Fruit fly (Drosophila melanogaster): ENCODE measurements around the gene CG17162.

CG17162 gene

DNA sequence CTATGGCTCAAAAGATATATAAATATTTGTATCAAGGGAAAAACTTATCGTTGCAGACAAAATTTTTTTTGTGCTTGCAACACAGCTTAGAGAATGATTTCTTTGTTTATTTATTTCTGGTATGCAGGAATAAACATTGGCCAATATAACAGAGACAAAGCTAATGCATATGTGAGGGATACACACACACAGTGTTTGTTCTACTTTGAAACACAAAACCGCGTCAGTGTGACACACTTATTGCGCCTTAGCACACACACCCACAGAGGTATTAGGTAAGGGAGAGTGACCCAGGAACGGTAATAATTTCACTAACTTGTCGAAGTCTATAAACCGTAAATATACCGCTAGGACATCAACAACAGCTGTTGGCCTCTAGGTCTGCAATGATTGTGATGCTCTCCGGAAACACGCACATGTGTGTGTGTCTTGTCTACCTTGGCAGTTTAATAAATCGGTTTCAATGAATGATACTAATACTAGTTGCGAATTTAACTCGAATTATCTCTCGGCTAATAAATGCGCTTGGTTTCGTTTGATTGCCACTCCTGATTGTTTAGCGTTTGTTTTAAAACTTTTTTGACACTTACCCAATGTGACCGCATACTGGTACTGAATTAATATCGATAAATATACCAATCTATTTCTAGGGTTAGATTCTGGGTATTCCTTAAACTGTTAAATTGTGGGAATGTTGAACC is at the start of gene CG17162:
TSS of gene CG17162 (minus strand) at position 619 of the 701 bp plus-strand sequence.
- TF ChIP-seq CTCF (optimal IDR thresholded peaks at IDR 0.05) (no peak), CG8478 (optimal IDR thresholded peaks at IDR 0.05) (no peak)

DNA sequence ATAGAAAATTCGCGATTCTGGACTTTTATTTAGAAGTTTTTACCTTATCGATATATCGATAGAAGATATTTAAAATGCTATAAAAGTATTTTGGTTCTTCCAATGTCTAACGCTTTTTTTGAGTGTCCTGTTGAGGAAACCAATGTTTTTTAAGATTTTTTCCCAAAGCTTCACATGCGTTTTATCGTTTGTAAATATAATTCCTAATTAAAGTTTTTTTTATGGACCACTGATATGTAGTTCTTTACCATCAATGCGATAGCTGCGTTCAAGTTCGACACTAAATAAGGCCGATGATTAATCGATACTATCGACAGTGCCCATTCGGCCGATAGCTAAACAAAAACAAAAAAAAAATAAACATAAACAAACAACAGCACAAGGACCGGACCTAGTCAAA is 9.2 kb upstream of the CG17162 start, which contains the start of gene ATbp:
TSS of gene ATbp (plus strand) at position 312 of the 400 bp plus-strand sequence.
- TF ChIP-seq CTCF (optimal IDR thresholded peaks at IDR 0.05) (no peak), CG8478 (optimal IDR thresholded peaks at IDR 0.05) (no peak)

DNA sequence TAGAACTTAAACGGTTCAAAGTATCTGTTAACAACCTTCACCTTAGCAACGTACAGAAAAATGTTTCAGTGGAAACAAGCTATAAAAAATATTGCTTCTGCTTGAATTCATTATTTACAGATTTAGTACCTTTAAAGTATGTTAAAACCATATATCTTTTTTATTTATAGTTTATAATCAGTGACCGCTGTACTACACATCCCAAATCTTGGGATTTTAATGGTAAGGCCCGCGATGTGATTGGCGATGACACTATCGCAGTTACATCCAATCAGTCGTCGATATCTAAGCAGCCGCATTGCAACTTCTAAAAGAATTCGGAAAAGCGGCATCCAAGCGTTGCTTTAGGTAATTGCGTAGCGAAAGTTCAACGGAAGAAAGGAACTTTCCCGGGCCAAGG is 715 bp upstream of the CG17162 start:
- no peak for TF ChIP-seq CTCF (optimal IDR thresholded peaks at IDR 0.05)
- TF ChIP-seq CG8478 (optimal IDR thresholded peaks at IDR 0.05), result no peak

DNA sequence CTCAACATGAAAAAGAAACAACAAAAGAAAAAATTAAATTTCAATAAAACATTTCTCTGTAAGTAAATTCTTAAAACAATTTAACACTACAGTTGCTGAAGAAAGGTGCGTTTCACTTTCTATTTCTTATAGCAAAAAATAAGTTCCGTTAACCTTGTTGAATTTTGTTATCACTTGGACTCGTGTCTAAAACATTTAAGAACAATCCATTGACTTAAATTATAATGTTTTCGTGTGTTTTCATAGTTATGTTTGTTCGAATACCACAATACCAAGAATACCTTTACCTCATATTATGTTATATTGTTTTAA is 239 bp upstream of the CG17162 start:
- TF ChIP-seq CG8478 (optimal IDR thresholded peaks at IDR 0.05) (no peak), CTCF (optimal IDR thresholded peaks at IDR 0.05) (no peak)

DNA sequence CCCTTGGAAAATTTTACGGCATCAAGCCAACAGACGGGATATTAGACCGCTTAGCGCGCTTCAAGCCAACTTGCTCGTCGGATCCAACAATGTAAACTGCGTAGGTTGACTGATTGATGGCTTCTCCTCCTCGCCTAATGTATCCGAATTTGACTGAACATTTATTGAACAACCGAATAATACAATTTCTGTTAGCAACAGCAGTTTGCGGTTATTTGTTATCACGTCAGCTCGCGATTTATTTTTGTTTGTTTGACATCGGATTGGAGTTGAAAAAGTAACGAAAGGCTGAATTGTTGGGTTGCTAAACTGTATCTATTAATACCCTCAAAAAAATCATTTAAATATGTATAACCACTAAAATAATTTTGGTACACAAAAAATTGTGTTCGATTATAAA is 4.0 kb downstream of the CG17162 start, which contains the start of gene CG17159:
TSS of gene CG17159 (minus strand) at position 101 of the 400 bp plus-strand sequence.
- TF ChIP-seq CG8478 (optimal IDR thresholded peaks at IDR 0.05) (no peak), CTCF (optimal IDR thresholded peaks at IDR 0.05) (no peak)

DNA sequence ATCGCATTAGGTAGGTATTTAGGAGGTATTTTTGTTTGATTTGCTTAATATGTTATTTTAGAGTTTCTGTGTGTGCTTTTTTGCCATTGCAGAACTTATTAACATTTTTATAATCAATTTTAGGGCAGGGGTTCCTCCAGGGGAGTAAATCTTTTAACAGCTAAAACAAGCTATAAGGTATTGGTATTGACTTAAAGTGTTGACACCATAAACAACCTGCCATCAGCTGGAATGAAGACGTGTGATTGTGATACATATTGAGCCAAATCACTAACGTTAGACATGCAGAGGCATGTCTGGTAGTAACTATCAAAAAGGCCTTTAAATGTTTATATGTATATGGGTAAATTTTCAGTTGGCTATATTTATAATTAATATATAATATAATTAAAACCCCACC is 4.7 kb downstream of the CG17162 start:
- TF ChIP-seq CTCF (optimal IDR thresholded peaks at IDR 0.05) (no peak), CG8478 (optimal IDR thresholded peaks at IDR 0.05) (no peak)

DNA sequence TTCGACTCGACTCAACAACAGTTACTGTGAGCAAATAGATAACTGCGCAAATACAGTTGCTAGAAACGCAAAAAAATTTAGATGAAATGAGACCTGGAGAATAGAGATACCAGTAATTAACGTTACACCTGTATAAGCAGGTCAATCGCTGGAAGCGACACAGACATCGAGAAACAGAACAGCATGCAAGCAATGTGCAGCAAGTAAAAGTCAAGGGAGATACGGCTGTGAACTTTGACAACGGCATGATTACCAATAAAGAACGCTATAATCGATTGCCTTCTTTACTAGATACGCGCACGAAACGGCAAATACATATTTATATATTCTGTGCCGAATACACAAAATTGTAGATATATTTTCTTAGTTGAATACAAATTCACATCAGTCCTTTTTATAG is 5.2 kb downstream of the CG17162 start:
- TF ChIP-seq CG8478 (optimal IDR thresholded peaks at IDR 0.05) (no peak), CTCF (optimal IDR thresholded peaks at IDR 0.05) (no peak)

DNA sequence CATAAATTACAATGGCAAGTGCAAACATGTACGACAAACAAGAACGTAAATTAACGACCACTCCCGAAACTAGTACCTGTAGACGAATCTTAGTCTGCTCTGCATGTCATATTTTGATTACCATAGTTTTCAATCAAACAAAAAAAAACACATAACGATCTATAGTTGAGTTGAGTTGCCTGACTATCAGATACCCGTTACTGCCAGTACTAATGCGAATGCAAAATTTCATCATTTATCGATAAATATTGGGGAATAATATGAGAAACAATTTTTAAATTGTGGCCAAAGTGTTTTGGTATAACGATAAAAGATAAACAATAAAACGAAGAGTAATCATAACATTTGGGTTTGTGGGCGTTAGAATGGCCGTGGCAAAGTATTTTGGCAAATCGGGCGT is 6.1 kb downstream of the CG17162 start:
- TF ChIP-seq CG8478 (optimal IDR thresholded peaks at IDR 0.05) (no peak), CTCF (optimal IDR thresholded peaks at IDR 0.05) (no peak)

DNA sequence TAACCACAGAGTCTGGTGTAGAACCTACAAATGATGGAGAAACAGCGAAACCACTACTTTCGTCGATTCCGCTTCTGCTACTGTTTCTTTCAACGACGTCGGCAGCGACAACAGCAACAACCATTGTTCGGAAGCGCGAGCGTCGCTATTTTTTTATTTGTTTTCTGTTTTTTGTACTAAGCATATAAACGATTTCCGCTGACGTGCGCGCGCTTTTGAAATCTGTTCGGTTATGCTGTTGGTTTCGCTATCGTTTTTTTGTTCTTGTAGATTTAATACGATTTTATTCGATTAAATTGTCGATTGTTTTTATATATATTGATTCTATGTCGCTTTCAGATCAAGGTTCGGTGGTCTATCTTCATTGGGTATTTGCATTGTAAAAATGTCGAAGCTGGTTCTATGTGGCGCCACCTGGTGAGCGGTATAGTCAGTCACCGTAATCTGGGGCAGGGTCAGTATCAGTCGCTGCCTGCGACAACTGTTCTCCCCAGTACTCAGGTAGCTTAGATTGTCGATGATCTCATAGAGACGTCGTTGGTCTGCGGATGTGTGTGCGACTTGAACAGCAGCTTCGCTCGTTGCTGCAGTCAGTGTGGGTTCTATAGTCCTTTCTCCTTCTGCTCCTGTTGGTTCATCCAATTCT is 7.3 kb downstream of the CG17162 start:
- TF ChIP-seq CG8478 (optimal IDR thresholded peaks at IDR 0.05), result no peak
- peak; percentile 76 to 77 for TF ChIP-seq CTCF (optimal IDR thresholded peaks at IDR 0.05)

DNA sequence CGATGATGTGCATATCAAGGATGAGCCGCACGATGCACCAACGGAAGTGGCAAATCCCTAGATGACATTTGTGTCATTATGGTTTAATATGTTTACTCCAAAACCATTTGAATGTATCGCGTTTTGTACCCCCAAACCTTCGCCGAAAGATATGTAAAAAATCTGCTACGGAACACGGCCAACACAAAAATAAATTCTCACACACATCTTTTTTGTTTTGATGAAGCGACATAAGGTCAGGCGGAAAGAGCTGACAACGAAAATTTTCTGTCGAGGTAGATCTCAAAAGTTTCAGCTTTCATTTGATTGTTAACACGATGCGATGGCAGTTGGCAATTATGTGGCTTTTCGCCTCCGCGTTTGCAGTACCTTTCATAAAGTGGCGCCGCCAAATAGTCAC is 12.2 kb downstream of the CG17162 start, which contains the start of gene CG17169:
TSS of gene CG17169 (plus strand) at position 301 of the 400 bp plus-strand sequence.
- no peak for TF ChIP-seq CTCF (optimal IDR thresholded peaks at IDR 0.05)
- TF ChIP-seq CG8478 (optimal IDR thresholded peaks at IDR 0.05), result no peak

DNA sequence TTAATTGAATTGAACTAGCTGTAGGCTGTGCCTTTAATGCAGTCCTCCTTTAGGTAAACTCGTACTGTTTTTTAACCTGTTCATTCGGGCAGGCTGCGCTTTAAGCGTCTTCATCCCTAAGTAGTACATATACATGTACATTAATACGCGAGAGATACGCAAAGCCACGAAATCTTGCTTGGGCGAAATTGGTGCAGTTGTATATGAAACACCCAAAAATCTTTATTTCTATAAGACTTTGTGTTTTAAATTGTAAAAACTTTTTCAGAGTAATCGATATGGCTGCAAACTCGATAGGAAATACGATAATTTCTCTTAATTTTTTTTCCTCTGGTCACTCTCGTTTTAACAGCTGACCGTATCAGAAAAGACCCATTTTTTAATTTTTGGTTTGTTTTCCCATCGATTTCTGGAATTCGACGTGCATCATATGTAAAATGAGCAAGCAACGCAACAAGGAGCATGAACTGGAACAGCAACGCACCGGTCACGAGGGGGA is 14.1 kb downstream of the CG17162 start, which contains the start of the genes CG17163 and CG17168:
TSS of gene CG17163 (minus strand) at position 303 of the 499 bp plus-strand sequence.
TSS of gene CG17168 (plus strand) at position 332 of the 499 bp plus-strand sequence.
- no peak for TF ChIP-seq CTCF (optimal IDR thresholded peaks at IDR 0.05)
- TF ChIP-seq CG8478 (optimal IDR thresholded peaks at IDR 0.05), result no peak

DNA sequence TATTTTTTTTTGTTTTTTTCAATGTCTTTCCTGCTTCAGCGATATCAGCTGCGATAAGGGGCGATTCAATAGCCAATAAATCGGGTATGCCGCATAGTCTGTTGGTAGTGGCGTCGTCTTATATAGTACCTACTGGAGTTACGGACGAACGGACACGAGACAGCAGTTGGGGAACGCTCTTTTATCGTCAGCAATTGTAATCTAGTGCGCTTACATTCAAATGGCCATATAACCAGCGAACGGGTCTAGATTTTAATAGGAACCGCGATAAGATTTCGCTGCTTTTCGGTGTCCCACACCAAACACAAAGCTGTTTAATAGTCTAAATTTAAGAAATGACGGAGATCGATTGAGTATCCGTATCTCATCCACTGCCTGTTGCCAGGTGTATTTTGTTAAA is 23.1 kb downstream of the CG17162 start:
- TF ChIP-seq CTCF (optimal IDR thresholded peaks at IDR 0.05) (no peak), CG8478 (optimal IDR thresholded peaks at IDR 0.05) (no peak)

DNA sequence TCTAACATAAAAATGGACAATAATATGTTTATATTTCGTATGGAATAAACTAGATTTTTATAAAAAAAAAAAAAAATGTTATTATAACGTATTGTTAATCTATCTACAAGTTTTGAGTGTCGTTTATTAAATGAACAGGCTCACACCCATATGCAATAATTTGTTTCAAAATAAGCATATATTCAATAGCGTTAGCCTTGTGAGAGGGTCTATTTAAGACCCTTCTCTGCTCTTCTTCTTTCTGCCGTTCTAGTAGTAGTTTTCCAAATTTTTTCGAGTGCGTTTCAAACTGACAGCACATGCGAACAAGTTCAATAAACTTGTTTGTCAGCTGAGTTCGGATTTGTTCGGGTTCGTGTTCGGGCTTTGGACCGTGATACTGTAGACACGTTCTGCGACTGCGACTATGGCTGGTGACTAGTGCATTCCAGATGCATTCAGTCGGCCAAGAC is 25.3 kb downstream of the CG17162 start:
- no peak for TF ChIP-seq CG8478 (optimal IDR thresholded peaks at IDR 0.05)
- TF ChIP-seq CTCF (optimal IDR thresholded peaks at IDR 0.05), result no peak

DNA sequence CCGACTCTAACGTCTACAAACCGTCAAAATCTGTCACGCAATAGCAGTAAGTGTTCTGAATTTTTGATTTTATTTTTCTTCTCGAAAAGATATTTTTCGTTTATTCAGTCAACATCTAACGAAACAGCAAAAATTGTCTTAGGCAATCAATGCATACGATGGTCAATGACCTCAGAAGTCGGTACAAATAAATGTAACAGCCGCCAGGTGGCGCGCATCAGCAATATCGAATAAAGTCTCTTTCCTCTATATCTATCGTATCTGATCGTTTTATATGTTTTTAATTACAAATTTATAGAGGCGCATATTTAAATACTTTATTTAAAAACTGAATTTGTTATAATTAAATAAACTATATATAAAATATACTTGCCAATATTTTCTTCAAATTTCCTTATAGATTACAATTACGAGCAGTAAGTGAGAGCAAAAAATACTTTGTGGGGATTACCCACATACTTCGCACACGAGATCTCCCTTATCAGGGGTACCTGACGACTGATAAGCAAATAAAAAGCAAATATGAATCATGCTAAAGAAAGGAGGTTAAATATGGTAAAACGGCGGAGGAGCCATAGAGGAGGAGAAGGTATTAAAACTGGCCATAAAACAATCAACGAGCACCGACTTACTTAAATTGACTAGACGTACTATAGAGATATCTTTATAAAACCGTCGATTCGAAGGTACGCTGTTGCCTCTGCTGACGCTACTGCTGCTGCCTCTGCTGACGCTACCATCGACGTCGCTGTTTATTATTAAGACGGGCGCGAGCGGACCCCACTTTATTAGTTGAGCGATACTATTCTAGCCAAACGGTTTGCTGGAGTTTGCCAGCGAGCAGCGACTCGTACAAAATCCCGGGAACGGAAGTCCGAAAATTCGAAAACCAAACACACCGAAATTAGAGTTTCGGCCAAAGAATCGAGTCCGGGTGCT is 28.7 kb downstream of the CG17162 start, which contains the start of gene CG17167:
TSS of gene CG17167 (plus strand) at position 781 of the 939 bp plus-strand sequence.
- no peak for TF ChIP-seq CG8478 (optimal IDR thresholded peaks at IDR 0.05)
- TF ChIP-seq CTCF (optimal IDR thresholded peaks at IDR 0.05), result peak; percentile 24 to 76

DNA sequence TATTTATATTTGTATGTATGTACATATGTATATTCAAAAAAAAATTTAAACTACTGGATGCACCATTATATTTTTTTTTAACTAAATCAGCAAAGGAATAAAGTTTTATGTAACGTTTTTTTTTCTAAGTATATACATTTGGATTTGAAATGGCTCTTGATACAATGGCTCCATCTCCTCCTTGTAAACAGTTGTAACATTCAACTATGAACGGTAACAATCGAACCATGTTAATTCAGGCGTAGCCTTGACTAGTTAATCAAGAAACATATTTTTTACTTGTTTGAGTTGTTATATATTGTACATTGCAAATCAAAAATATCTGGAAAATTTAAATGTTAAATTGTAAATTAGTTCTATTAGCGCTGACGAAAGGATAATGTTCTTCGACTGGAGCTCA is 60.8 kb downstream of the CG17162 start, which contains the start of gene CG12061:
TSS of gene CG12061 (plus strand) at position 301 of the 400 bp plus-strand sequence.
- TF ChIP-seq CG8478 (optimal IDR thresholded peaks at IDR 0.05) (no peak), CTCF (optimal IDR thresholded peaks at IDR 0.05) (no peak)

Data from S2 (cell line).